Fruit fly (Drosophila melanogaster): ENCODE data around the gene CG42681.
"Not testable (repeated sequence)": the region's sequence is repeated elsewhere in the genome, so short reads cannot be mapped to it uniquely, and the experiment has no call there.

The CG42681 gene

DNA sequence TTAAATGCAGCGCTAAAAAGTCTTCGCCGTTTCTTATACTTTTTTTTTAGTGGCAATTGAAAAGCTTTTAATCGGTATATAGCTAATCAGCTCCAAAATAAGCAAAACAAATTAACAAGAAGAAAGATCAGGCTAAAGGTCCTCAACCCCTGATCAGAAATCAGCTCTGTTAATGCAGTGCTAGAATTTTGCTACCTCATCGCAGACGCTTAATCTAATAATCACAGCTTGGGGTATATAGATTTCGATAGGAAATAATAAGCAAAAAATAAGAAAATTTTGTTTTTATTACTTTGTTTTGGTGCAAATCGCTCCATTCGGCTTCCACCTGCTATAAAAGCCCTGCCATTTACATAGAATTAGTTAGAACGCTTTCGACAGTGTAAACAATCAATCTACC is 1.3 kb upstream of the CG42681 start, which contains the start of gene CG34166:
TSS of gene CG34166 (plus strand) at position 301 of the 400 bp plus-strand sequence.
- TF ChIP-seq h, ttk, Sin3A (optimal IDR thresholded peaks at IDR 0.05): not testable (repeated sequence)

DNA sequence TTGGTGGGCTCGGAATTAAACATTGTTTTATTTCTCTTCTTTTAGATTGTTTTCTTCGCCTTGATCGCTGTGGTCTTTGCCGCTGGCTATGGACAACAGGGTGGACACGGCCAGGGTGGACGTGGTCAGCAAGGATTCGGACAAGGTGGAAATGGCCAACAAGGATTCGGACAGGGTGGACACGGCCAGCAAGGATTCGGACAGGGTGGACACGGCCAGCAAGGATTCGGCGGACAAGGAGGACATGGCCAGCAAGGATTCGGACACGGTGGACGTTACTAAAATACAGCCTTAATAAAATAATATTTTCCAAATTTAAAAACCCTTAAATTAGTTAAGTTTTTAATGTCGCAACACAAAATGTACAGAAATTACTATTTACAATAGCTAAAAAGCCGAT is 884 bp upstream of the CG42681 start:
- TF ChIP-seq insv (optimal IDR thresholded peaks at IDR 0.05), result no peak
- TF ChIP-seq psq (optimal IDR thresholded peaks at IDR 0.05), result no peak
- TF ChIP-seq ttk (optimal IDR thresholded peaks at IDR 0.05), result no peak
- no peak for TF ChIP-seq h (optimal IDR thresholded peaks at IDR 0.05)
- no peak for TF ChIP-seq Sin3A (optimal IDR thresholded peaks at IDR 0.05)
- no peak for TF ChIP-seq Myc (optimal IDR thresholded peaks at IDR 0.05)

DNA sequence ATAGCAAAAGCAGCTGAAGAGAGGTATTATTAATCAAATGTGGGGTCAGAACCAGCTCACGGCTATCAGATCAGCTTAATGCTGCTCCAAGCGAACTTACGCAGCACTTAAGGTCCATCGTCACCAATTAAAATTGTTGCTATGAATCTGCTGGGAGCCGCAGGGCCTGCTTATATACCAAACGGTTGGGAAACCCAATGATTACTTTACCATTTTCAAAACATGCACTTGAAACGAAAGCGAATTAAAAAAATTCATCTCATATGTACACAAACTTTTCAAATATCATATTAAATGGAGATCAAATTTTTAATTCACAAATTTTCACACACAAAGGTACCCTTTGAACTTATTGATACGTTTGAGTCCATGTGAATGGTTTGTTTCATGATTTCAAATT is 847 bp downstream of the CG42681 start, which contains the start of gene CG42587:
TSS of gene CG42587 (minus strand) at position 143 of the 400 bp plus-strand sequence.
- TF ChIP-seq ttk (optimal IDR thresholded peaks at IDR 0.05), result no peak
- no peak for TF ChIP-seq h (optimal IDR thresholded peaks at IDR 0.05)
- TF ChIP-seq Myc (optimal IDR thresholded peaks at IDR 0.05), result no peak
- no peak for TF ChIP-seq psq (optimal IDR thresholded peaks at IDR 0.05)
- no peak for TF ChIP-seq Sin3A (optimal IDR thresholded peaks at IDR 0.05)

DNA sequence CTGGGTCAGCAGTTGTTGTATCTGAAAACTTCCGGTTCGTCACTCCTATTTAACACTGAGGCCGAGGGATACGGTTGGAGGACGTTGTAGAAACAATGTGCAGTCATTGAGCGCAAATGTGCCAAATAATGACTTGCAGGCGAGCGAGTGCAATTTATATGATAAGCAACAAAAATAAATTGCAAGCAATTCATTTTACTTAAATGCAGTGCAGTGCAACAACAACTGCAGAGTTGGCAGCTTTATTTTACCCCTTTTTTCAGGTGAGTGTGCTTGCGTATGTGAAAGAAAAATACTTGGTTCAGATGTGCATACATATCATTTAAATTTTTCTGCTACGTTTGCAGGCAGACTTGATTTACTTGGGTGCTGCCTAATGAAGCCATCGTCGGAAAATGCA is 1.8 kb downstream of the CG42681 start:
- TF ChIP-seq Sin3A (optimal IDR thresholded peaks at IDR 0.05) (no peak), Myc (optimal IDR thresholded peaks at IDR 0.05) (no peak), ttk (optimal IDR thresholded peaks at IDR 0.05) (no peak)

DNA sequence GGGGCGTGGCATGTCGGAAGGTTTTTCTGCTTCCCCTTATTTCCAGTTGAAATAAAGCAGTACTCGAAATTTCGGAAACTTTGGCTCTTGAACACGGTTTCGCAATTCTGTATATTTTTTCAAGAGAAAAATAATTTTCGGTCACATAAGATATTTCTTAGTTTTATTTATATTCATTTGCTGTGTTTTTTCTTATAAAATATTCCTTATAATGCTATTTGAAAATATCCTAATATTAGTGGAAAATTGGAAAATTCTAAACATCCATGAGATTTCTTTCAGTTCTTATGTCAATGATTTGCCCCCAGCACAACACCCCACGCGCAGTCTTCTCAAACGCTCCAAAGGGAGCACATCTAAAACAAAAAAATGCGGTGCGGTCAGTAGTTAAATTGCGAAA is 16.2 kb downstream of the CG42681 start, which contains the start of gene CG4691:
TSS of gene CG4691 (plus strand) at position 301 of the 400 bp plus-strand sequence.
- no peak for TF ChIP-seq h (optimal IDR thresholded peaks at IDR 0.05)
- TF ChIP-seq psq (optimal IDR thresholded peaks at IDR 0.05), result no peak
- no peak for TF ChIP-seq ttk (optimal IDR thresholded peaks at IDR 0.05)
- TF ChIP-seq Sin3A (optimal IDR thresholded peaks at IDR 0.05), result no peak
- no peak for TF ChIP-seq insv (optimal IDR thresholded peaks at IDR 0.05)
- no peak for TF ChIP-seq Myc (optimal IDR thresholded peaks at IDR 0.05)

DNA sequence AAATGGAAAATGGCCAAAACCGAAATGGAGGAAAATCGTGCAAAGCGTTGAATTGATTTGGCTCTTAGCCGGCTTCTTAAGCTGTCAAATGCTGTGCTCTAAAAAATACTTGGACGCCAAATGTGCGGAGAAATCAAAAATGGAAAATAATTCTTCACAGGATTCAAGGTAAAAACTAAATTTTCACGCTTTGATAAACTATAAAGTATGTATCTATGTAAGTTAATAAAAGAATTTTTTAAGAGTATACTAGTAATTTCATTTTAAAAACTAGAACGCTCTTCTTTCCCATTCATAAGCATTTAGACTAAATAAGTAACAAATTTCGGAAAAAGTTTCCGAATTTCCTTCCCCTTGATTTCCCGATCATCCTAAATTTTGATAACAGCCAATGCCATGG is 18.2 kb downstream of the CG42681 start, which contains the start of gene CSN1a:
TSS of gene CSN1a (plus strand) at position 301 of the 400 bp plus-strand sequence.
- TF ChIP-seq Sin3A (optimal IDR thresholded peaks at IDR 0.05) (no peak), psq (optimal IDR thresholded peaks at IDR 0.05) (no peak), ttk (optimal IDR thresholded peaks at IDR 0.05) (no peak), Myc (optimal IDR thresholded peaks at IDR 0.05) (no peak), insv (optimal IDR thresholded peaks at IDR 0.05) (no peak), h (optimal IDR thresholded peaks at IDR 0.05) (no peak)

DNA sequence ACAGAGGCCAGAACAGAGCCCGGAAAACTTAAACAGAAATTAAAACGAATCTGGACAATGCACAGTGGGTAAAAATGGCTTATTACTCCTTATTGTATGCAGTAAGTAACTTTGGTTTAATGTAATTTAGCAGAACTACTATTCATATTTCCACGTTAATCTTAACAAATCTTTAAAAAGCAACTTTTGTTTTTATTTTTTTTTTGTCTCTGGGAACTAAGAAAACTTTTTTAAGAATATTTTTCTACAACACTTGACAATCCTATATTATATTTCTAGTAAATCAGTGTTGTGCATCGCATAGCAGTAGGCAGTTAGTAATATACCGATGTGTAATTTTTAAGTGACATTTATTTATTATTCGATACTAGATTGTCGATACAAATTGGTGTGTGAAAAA is 21.4 kb downstream of the CG42681 start, which contains the start of gene CG4701:
TSS of gene CG4701 (plus strand) at position 301 of the 400 bp plus-strand sequence.
- TF ChIP-seq h (optimal IDR thresholded peaks at IDR 0.05), result no peak
- no peak for TF ChIP-seq Sin3A (optimal IDR thresholded peaks at IDR 0.05)
- no peak for TF ChIP-seq insv (optimal IDR thresholded peaks at IDR 0.05)
- no peak for TF ChIP-seq Myc (optimal IDR thresholded peaks at IDR 0.05)
- TF ChIP-seq psq (optimal IDR thresholded peaks at IDR 0.05), result no peak

DNA sequence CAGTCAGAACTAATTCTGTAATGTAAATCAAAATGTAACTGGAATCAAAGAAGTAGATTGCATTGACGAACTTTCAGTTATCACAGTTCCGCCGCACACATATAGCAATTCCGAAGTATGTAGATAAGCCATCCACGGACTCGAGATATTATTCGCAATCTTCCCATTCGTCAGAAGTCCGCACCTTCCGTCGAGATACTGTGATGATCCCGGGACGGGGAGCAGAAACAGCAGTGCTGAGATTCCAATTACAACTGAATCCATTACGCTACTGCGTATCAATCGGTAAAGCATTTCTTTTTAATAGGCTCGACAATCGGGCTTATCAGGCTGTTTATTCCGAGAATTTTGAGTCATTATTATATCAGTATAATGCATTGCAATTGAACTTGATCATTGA is 30.5 kb downstream of the CG42681 start, which contains the start of gene CG4650:
TSS of gene CG4650 (minus strand) at position 269 of the 400 bp plus-strand sequence.
- no peak for TF ChIP-seq Sin3A (optimal IDR thresholded peaks at IDR 0.05)
- no peak for TF ChIP-seq Myc (optimal IDR thresholded peaks at IDR 0.05)
- no peak for TF ChIP-seq insv (optimal IDR thresholded peaks at IDR 0.05)
- TF ChIP-seq h (optimal IDR thresholded peaks at IDR 0.05), result no peak

DNA sequence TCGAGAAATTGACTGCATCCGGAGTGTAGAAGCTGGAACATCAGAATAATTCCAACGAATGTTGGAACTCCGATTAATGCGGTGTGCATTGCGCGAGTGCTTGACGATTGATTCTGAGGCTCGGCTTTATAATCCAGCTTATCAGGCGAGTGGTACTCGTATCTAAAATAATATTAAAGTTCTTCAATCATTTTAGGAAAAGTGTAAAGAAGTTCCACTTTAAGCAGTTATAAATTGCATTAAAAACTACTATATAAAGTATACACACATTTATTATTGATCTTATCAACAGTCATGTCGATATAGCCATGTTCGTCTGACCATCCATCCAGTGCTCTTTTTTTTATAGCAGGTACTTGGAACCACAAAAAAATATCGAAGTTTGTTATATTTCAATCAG is 40.3 kb downstream of the CG42681 start, which contains the start of gene CG18636:
TSS of gene CG18636 (minus strand) at position 101 of the 400 bp plus-strand sequence.
- no peak for TF ChIP-seq h (optimal IDR thresholded peaks at IDR 0.05)
- TF ChIP-seq insv (optimal IDR thresholded peaks at IDR 0.05), result no peak
- no peak for TF ChIP-seq psq (optimal IDR thresholded peaks at IDR 0.05)
- no peak for TF ChIP-seq ttk (optimal IDR thresholded peaks at IDR 0.05)
- no peak for TF ChIP-seq Sin3A (optimal IDR thresholded peaks at IDR 0.05)
- no peak for TF ChIP-seq Myc (optimal IDR thresholded peaks at IDR 0.05)
